Worm (Caenorhabditis elegans) whole organism, L2 larva: ENCODE measurements around the gene D2062.4.
"Not testable (repeated sequence)": the region's sequence is repeated elsewhere in the genome, so short reads cannot be mapped to it uniquely, and the experiment has no call there.

Source experiments
- R02D3.7 ChIP-seq: fragments of 150-350 bp; optimal IDR thresholded peaks from 2 replicates; lab custom pipeline; 2014; ENCODE audit warnings: missing biosample characterization, missing genetic modification characterization
- Y55F3AM.14 ChIP-seq: fragments of 200-800 bp; sonication (Bioruptor generic); optimal IDR thresholded peaks from 2 replicates; lab custom pipeline; 2018; ENCODE audit warnings: mild to moderate bottlenecking, missing genetic modification characterization, missing compliant biosample characterization
- ZK546.5 ChIP-seq: sonication (generic microtip); optimal IDR thresholded peaks from 2 replicates; lab custom pipeline; 2017; ENCODE audit warnings: missing biosample characterization, missing genetic modification characterization
- alr-1 ChIP-seq: fragments of 150-350 bp; optimal IDR thresholded peaks from 2 replicates; lab custom pipeline; 2014; ENCODE audit warnings: missing biosample characterization, missing genetic modification characterization
- ama-1 ChIP-seq: fragments of 150-350 bp; optimal IDR thresholded peaks from 2 replicates; lab custom pipeline; 2018; ENCODE audit warnings: inconsistent platforms
- ceh-16 ChIP-seq: fragments of 150-350 bp; optimal IDR thresholded peaks from 2 replicates; lab custom pipeline; 2014; ENCODE audit warnings: missing biosample characterization, missing genetic modification characterization
- crh-2 ChIP-seq: sonication (generic microtip); optimal IDR thresholded peaks from 2 replicates; lab custom pipeline; 2017; ENCODE audit warnings: missing biosample characterization, missing genetic modification characterization
- dmd-4 ChIP-seq: sonication (generic microtip); optimal IDR thresholded peaks from 2 replicates; lab custom pipeline; 2017; ENCODE audit warnings: missing biosample characterization, missing genetic modification characterization
- egl-27 ChIP-seq: sonication (generic microtip); optimal IDR thresholded peaks from 3 replicates; lab custom pipeline; 2017; ENCODE audit warnings: missing biosample characterization, missing genetic modification reagents, missing genetic modification characterization
- elt-3 ChIP-seq: sonication (generic microtip); optimal IDR thresholded peaks from 2 replicates; lab custom pipeline; 2017; ENCODE audit warnings: missing biosample characterization, missing genetic modification characterization
- fos-1 ChIP-seq: fragments of 150-350 bp; optimal IDR thresholded peaks from 2 replicates; lab custom pipeline; 2014; ENCODE audit warnings: missing biosample characterization, missing genetic modification characterization
- lin-13 ChIP-seq: fragments of 150-350 bp; optimal IDR thresholded peaks from 2 replicates; lab custom pipeline; 2014; ENCODE audit warnings: missing biosample characterization, missing genetic modification reagents, missing genetic modification characterization
- lin-39 ChIP-seq: fragments of 150-350 bp; optimal IDR thresholded peaks from 2 replicates; lab custom pipeline; 2014; ENCODE audit warnings: missing biosample characterization, missing genetic modification reagents, missing genetic modification characterization
- lsy-2 ChIP-seq, 2 experiments: fragments of 150-350 bp in 1 of 2; sonication (generic microtip) in 1 of 2; optimal IDR thresholded peaks; 2 replicates each; lab custom pipeline; 2014 to 2017; ENCODE audit warnings: missing biosample characterization in 2 of 2, missing genetic modification characterization in 2 of 2
- mab-5 ChIP-seq: fragments of 150-350 bp; optimal IDR thresholded peaks from 2 replicates; lab custom pipeline; 2014; ENCODE audit warnings: missing biosample characterization, missing genetic modification characterization
- mbf-1 ChIP-seq: sonication (generic microtip); optimal IDR thresholded peaks from 2 replicates; lab custom pipeline; 2017; ENCODE audit warnings: missing biosample characterization, missing genetic modification characterization
- nhr-10 ChIP-seq: sonication (generic microtip); optimal IDR thresholded peaks from 2 replicates; lab custom pipeline; 2017; ENCODE audit warnings: missing biosample characterization, missing genetic modification characterization
- nhr-11 ChIP-seq: fragments of 150-350 bp; optimal IDR thresholded peaks from 2 replicates; lab custom pipeline; 2014; ENCODE audit warnings: missing biosample characterization, missing genetic modification characterization
- nhr-12 ChIP-seq: fragments of 150-350 bp; optimal IDR thresholded peaks from 2 replicates; lab custom pipeline; 2014; ENCODE audit warnings: missing biosample characterization, missing genetic modification characterization
- nhr-23 ChIP-seq: fragments of 150-350 bp; optimal IDR thresholded peaks from 2 replicates; lab custom pipeline; 2014; ENCODE audit warnings: missing biosample characterization, missing genetic modification reagents, missing genetic modification characterization
- nhr-237 ChIP-seq: fragments of 150-350 bp; optimal IDR thresholded peaks from 2 replicates; lab custom pipeline; 2014; ENCODE audit warnings: missing biosample characterization, missing genetic modification characterization
- nhr-25 ChIP-seq: fragments of 150-350 bp; sonication (generic microtip); optimal IDR thresholded peaks from 3 replicates; lab custom pipeline; 2014; ENCODE audit warnings: missing biosample characterization, missing genetic modification characterization
- nhr-77 ChIP-seq: fragments of 150-350 bp; optimal IDR thresholded peaks from 2 replicates; lab custom pipeline; 2014; ENCODE audit warnings: missing biosample characterization, missing genetic modification characterization
- peb-1 ChIP-seq: fragments of 150-350 bp; optimal IDR thresholded peaks from 2 replicates; lab custom pipeline; 2014; ENCODE audit warnings: missing biosample characterization, missing genetic modification characterization
- sma-3 ChIP-seq: sonication (generic microtip); optimal IDR thresholded peaks from 2 replicates; lab custom pipeline; 2016; ENCODE audit warnings: missing genetic modification reagents, missing genetic modification characterization, missing compliant biosample characterization
- snpc-4 ChIP-seq: fragments of 150-350 bp; optimal IDR thresholded peaks from 2 replicates; lab custom pipeline; 2014; ENCODE audit warnings: missing biosample characterization, missing genetic modification characterization
- unc-39 ChIP-seq: fragments of 150-350 bp; optimal IDR thresholded peaks from 2 replicates; lab custom pipeline; 2014; ENCODE audit warnings: missing biosample characterization, missing genetic modification characterization
- unc-55 ChIP-seq: fragments of 150-350 bp; sonication (generic microtip); optimal IDR thresholded peaks from 3 replicates; lab custom pipeline; 2014; ENCODE audit warnings: missing biosample characterization, missing genetic modification reagents, missing genetic modification characterization
- zag-1 ChIP-seq: fragments of 150-350 bp; optimal IDR thresholded peaks from 2 replicates; lab custom pipeline; 2014; ENCODE audit warnings: missing biosample characterization, missing genetic modification characterization
- ztf-1 ChIP-seq: fragments of 200-800 bp; sonication (Bioruptor generic); conservative IDR thresholded peaks from 2 replicates; pipeline ENCODE4 v1.3.6; 2022; ENCODE audit warnings: missing genetic modification characterization, missing compliant biosample characterization
- ztf-11 ChIP-seq: sonication (generic microtip); optimal IDR thresholded peaks from 2 replicates; lab custom pipeline; 2017; ENCODE audit warnings: missing biosample characterization, missing genetic modification characterization
- ztf-4 ChIP-seq: fragments of 150-350 bp; optimal IDR thresholded peaks from 2 replicates; lab custom pipeline; 2014; ENCODE audit warnings: missing biosample characterization, missing genetic modification characterization

D2062.4 gene

ce11 chrII:2600176-2600575 is 23.0 kb upstream of the D2062.4 start, which contains the start of gene F33H12.1:
TSS of gene F33H12.1 (plus strand) at chrII:2600476.
- TF ChIP-seq lsy-2 (tag; optimal IDR thresholded peaks at IDR 0.05; lab: Kevin White, UChicago); mab-5 (tag; lab: Kevin White, UChicago); ztf-11 (tag; lab: Kevin White, UChicago): not testable (repeated sequence)

ce11 chrII:2600931-2601330 is 22.3 kb upstream of the D2062.4 start:
- TF ChIP-seq nhr-25 (no peak), Y55F3AM.14 (GFP tag; lab: Kevin White, UChicago) (no peak), nhr-237 (tag; lab: Kevin White, UChicago) (no peak), crh-2 (tag; lab: Kevin White, UChicago) (no peak), ztf-4 (tag; lab: Kevin White, UChicago) (no peak), zag-1 (tag; lab: Kevin White, UChicago) (no peak), nhr-11 (no peak), alr-1 (tag; lab: Kevin White, UChicago) (no peak), ZK546.5 (tag; lab: Kevin White, UChicago) (no peak), dmd-4 (tag; lab: Kevin White, UChicago) (no peak), R02D3.7 (tag; lab: Kevin White, UChicago) (no peak), ztf-1 (GFP tag; lab: Robert Waterston, UW) (no peak), nhr-23 (tag; lab: Kevin White, UChicago) (no peak), sma-3 (GFP tag; lab: Kevin White, UChicago) (no peak), elt-3 (tag; lab: Kevin White, UChicago) (no peak), nhr-12 (no peak), snpc-4 (tag; lab: Kevin White, UChicago) (no peak)

ce11 chrII:2605319-2605718 is 17.9 kb upstream of the D2062.4 start, which contains the start of gene sri-77:
TSS of gene sri-77 (minus strand) at chrII:2605419.
- TF ChIP-seq ceh-16 (tag; lab: Kevin White, UChicago), result no peak

ce11 chrII:2610202-2610912 is 12.8 kb upstream of the D2062.4 start, which contains the start of gene sri-38:
TSS of gene sri-38 (plus strand) at chrII:2610862.
- TF ChIP-seq crh-2 (tag; lab: Kevin White, UChicago) (peak; percentile 49), fos-1 (tag; lab: Kevin White, UChicago) (peak; percentile 95), nhr-10 (no peak), dmd-4 (tag; lab: Kevin White, UChicago) (no peak)

ce11 chrII:2611009-2611408 is 12.2 kb upstream of the D2062.4 start:
- TF ChIP-seq crh-2 (tag; lab: Kevin White, UChicago) (no peak), mbf-1 (tag; lab: Kevin White, UChicago) (no peak), egl-27 (tag; lab: Kevin White, UChicago) (no peak), elt-3 (tag; lab: Kevin White, UChicago) (no peak), ceh-16 (tag; lab: Kevin White, UChicago) (no peak), nhr-23 (tag; lab: Kevin White, UChicago) (no peak), ZK546.5 (tag; lab: Kevin White, UChicago) (no peak), unc-39 (tag; lab: Kevin White, UChicago) (no peak), lin-13 (GFP tag; lab: Kevin White, UChicago) (no peak), sma-3 (GFP tag; lab: Kevin White, UChicago) (no peak), Y55F3AM.14 (GFP tag; lab: Kevin White, UChicago) (no peak), nhr-11 (no peak), unc-55 (GFP tag; lab: Kevin White, UChicago) (no peak), lin-39 (no peak), nhr-77 (tag; lab: Kevin White, UChicago) (no peak), peb-1 (no peak), ama-1 (no peak), ztf-4 (tag; lab: Kevin White, UChicago) (no peak)

- TF ChIP-seq ZK546.5, mab-5, alr-1 (tag; lab: Kevin White, UChicago): not testable (repeated sequence)
Observed at ce11 chrII:2612278-2612677, 10.9 kb upstream of the D2062.4 start, which contains the start of gene D2062.13. TSS of gene D2062.13 (plus strand) at chrII:2612578.
